Worm (Caenorhabditis elegans) whole organism, L2 larva: Measurements from ENCODE around the gene F55A11.11.

Experiments
- C34F6.9 ChIP-seq: fragments of 150-350 bp; optimal IDR thresholded peaks from 2 replicates; lab custom pipeline; 2014; ENCODE audit warnings: missing biosample characterization, missing genetic modification characterization
- F13H6.1 ChIP-seq: sonication (generic microtip); optimal IDR thresholded peaks from 2 replicates; lab custom pipeline; 2016; ENCODE audit warnings: missing genetic modification characterization, missing compliant biosample characterization
- Y55F3AM.14 ChIP-seq: fragments of 200-800 bp; sonication (Bioruptor generic); optimal IDR thresholded peaks from 2 replicates; lab custom pipeline; 2018; ENCODE audit warnings: mild to moderate bottlenecking, missing genetic modification characterization, missing compliant biosample characterization
- ZK546.5 ChIP-seq: sonication (generic microtip); optimal IDR thresholded peaks from 2 replicates; lab custom pipeline; 2017; ENCODE audit warnings: missing biosample characterization, missing genetic modification characterization
- alr-1 ChIP-seq: fragments of 150-350 bp; optimal IDR thresholded peaks from 2 replicates; lab custom pipeline; 2014; ENCODE audit warnings: missing biosample characterization, missing genetic modification characterization
- aly-2 ChIP-seq: fragments of 150-350 bp; optimal IDR thresholded peaks from 2 replicates; lab custom pipeline; 2014; ENCODE audit warnings: missing biosample characterization, missing genetic modification characterization
- ama-1 ChIP-seq: fragments of 150-350 bp; optimal IDR thresholded peaks from 2 replicates; lab custom pipeline; 2018; ENCODE audit warnings: inconsistent platforms
- blmp-1 ChIP-seq: sonication (generic microtip); optimal IDR thresholded peaks from 2 replicates; lab custom pipeline; 2017; ENCODE audit warnings: missing genetic modification characterization, mild to moderate bottlenecking, missing compliant biosample characterization, antibody characterized with exemption, moderate library complexity; ENCODE audit not compliant: insufficient read depth
- ceh-16 ChIP-seq: fragments of 150-350 bp; optimal IDR thresholded peaks from 2 replicates; lab custom pipeline; 2014; ENCODE audit warnings: missing biosample characterization, missing genetic modification characterization
- crh-2 ChIP-seq: sonication (generic microtip); optimal IDR thresholded peaks from 2 replicates; lab custom pipeline; 2017; ENCODE audit warnings: missing biosample characterization, missing genetic modification characterization
- dmd-4 ChIP-seq: sonication (generic microtip); optimal IDR thresholded peaks from 2 replicates; lab custom pipeline; 2017; ENCODE audit warnings: missing biosample characterization, missing genetic modification characterization
- elt-1 ChIP-seq: fragments of 150-350 bp; optimal IDR thresholded peaks from 2 replicates; lab custom pipeline; 2014; ENCODE audit warnings: missing biosample characterization, missing genetic modification characterization
- fos-1 ChIP-seq: fragments of 150-350 bp; optimal IDR thresholded peaks from 2 replicates; lab custom pipeline; 2014; ENCODE audit warnings: missing biosample characterization, missing genetic modification characterization
- lin-13 ChIP-seq: fragments of 150-350 bp; optimal IDR thresholded peaks from 2 replicates; lab custom pipeline; 2014; ENCODE audit warnings: missing biosample characterization, missing genetic modification reagents, missing genetic modification characterization
- lsy-2 ChIP-seq, 2 experiments: fragments of 150-350 bp in 1 of 2; sonication (generic microtip) in 1 of 2; optimal IDR thresholded peaks; 2 replicates each; lab custom pipeline; 2014 to 2017; ENCODE audit warnings: missing biosample characterization in 2 of 2, missing genetic modification characterization in 2 of 2
- mab-5 ChIP-seq: fragments of 150-350 bp; optimal IDR thresholded peaks from 2 replicates; lab custom pipeline; 2014; ENCODE audit warnings: missing biosample characterization, missing genetic modification characterization
- mdl-1 ChIP-seq, 2 experiments: fragments of 150-350 bp in 1 of 2; sonication (generic microtip) in 1 of 2; optimal IDR thresholded peaks; 2 replicates each; lab custom pipeline; 2017; ENCODE audit warnings: missing biosample characterization in 2 of 2, missing genetic modification characterization in 2 of 2
- nhr-11 ChIP-seq: fragments of 150-350 bp; optimal IDR thresholded peaks from 2 replicates; lab custom pipeline; 2014; ENCODE audit warnings: missing biosample characterization, missing genetic modification characterization
- nhr-12 ChIP-seq: fragments of 150-350 bp; optimal IDR thresholded peaks from 2 replicates; lab custom pipeline; 2014; ENCODE audit warnings: missing biosample characterization, missing genetic modification characterization
- nhr-129 ChIP-seq: fragments of 150-350 bp; optimal IDR thresholded peaks from 2 replicates; lab custom pipeline; 2014; ENCODE audit warnings: missing biosample characterization, missing genetic modification characterization
- nhr-21 ChIP-seq: fragments of 150-350 bp; optimal IDR thresholded peaks from 2 replicates; lab custom pipeline; 2014; ENCODE audit warnings: missing biosample characterization, missing genetic modification characterization
- nhr-25 ChIP-seq: fragments of 150-350 bp; sonication (generic microtip); optimal IDR thresholded peaks from 3 replicates; lab custom pipeline; 2014; ENCODE audit warnings: missing biosample characterization, missing genetic modification characterization
- nhr-77 ChIP-seq: fragments of 150-350 bp; optimal IDR thresholded peaks from 2 replicates; lab custom pipeline; 2014; ENCODE audit warnings: missing biosample characterization, missing genetic modification characterization
- peb-1 ChIP-seq: fragments of 150-350 bp; optimal IDR thresholded peaks from 2 replicates; lab custom pipeline; 2014; ENCODE audit warnings: missing biosample characterization, missing genetic modification characterization
- sem-4 ChIP-seq: fragments of 150-350 bp; optimal IDR thresholded peaks from 2 replicates; lab custom pipeline; 2014; ENCODE audit warnings: missing biosample characterization, missing genetic modification reagents, missing genetic modification characterization
- skn-1 ChIP-seq: sonication (generic microtip); optimal IDR thresholded peaks from 2 replicates; lab custom pipeline; 2017; ENCODE audit warnings: missing biosample characterization, missing genetic modification characterization
- sma-9 ChIP-seq, 2 experiments: fragments of 150-350 bp in 1 of 2; sonication (generic microtip) in 1 of 2; optimal IDR thresholded peaks; 2 replicates each; lab custom pipeline; 2014 to 2016; ENCODE audit warnings: missing genetic modification characterization in 2 of 2, mild to moderate bottlenecking in 1 of 2, missing biosample characterization in 1 of 2, missing compliant biosample characterization in 1 of 2, missing genetic modification reagents in 1 of 2, moderate library complexity in 1 of 2
- snpc-4 ChIP-seq: fragments of 150-350 bp; optimal IDR thresholded peaks from 2 replicates; lab custom pipeline; 2014; ENCODE audit warnings: missing biosample characterization, missing genetic modification characterization
- unc-55 ChIP-seq: fragments of 150-350 bp; sonication (generic microtip); optimal IDR thresholded peaks from 3 replicates; lab custom pipeline; 2014; ENCODE audit warnings: missing biosample characterization, missing genetic modification reagents, missing genetic modification characterization
- unc-62 ChIP-seq: fragments of 150-350 bp; optimal IDR thresholded peaks from 2 replicates; lab custom pipeline; 2014; ENCODE audit warnings: missing biosample characterization, missing genetic modification reagents, missing genetic modification characterization
- ztf-1 ChIP-seq: fragments of 200-800 bp; sonication (Bioruptor generic); conservative IDR thresholded peaks from 2 replicates; pipeline ENCODE4 v1.3.6; 2022; ENCODE audit warnings: missing genetic modification characterization, missing compliant biosample characterization
- ztf-11 ChIP-seq: sonication (generic microtip); optimal IDR thresholded peaks from 2 replicates; lab custom pipeline; 2017; ENCODE audit warnings: missing biosample characterization, missing genetic modification characterization
- ztf-4 ChIP-seq: fragments of 150-350 bp; optimal IDR thresholded peaks from 2 replicates; lab custom pipeline; 2014; ENCODE audit warnings: missing biosample characterization, missing genetic modification characterization

Gene F55A11.11

DNA sequence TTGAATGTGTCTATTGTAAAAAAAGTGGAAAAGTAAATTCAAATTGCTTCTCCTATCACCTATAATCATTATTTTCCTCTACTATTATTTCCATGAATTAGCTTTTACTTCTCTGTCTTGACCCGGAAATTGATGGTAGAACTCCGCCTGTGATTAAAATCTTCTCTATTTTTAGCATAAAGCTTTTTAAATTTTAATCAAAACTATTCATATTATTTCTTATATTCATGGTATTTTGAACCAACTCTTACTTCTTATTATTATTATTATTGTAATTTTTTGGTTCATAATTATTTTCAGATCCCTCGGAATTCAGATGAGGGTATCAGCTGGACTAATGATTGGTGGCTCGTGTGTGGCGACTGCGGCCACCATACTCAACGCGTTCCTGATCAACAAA lies 15.9 kb upstream of the F55A11.11 start, which contains the start of gene sel-11:
Gene sel-11 (plus strand): TSS at position 301 of the 400 bp plus-strand sequence.
- TF ChIP-seq unc-62 (no peak), nhr-12 (tag; lab: Kevin White, UChicago) (no peak), ztf-1 (GFP tag; lab: Robert Waterston, UW) (no peak), blmp-1 (tag; lab: Kevin White, UChicago) (no peak), mab-5 (no peak), skn-1 (tag; lab: Kevin White, UChicago) (no peak), elt-1 (tag; lab: Kevin White, UChicago) (no peak), snpc-4 (tag; lab: Kevin White, UChicago) (no peak), ztf-4 (tag; lab: Kevin White, UChicago) (no peak), nhr-129 (tag; lab: Kevin White, UChicago) (no peak), nhr-21 (no peak), alr-1 (tag; lab: Kevin White, UChicago) (no peak), lin-13 (GFP tag; lab: Kevin White, UChicago) (no peak), peb-1 (tag; lab: Kevin White, UChicago) (no peak), C34F6.9 (no peak), Y55F3AM.14 (no peak)

DNA sequence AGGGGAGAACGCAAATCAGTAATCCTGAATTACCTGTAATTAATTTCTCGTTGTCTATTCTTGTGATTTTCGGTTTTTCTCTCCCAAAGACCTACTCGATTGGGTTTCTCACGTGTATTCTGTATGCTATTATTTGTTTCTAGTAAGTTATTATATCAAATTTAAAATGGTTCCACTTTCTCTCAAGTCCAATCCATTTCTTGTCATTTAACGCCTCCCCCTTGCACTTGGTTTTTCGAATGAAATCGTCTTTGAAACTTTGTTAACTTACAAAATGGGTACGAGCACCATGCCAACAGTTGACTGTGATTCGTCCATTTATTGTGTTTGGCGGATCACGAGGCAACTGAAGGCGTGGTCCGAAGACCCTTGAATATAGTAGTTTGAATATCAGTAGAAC lies 13.3 kb upstream of the F55A11.11 start:
- TF ChIP-seq dmd-4 (tag; lab: Kevin White, UChicago) (no peak), ZK546.5 (tag; lab: Kevin White, UChicago) (no peak), ztf-11 (tag; lab: Kevin White, UChicago) (no peak), sem-4 (tag; lab: Kevin White, UChicago) (no peak), snpc-4 (tag; lab: Kevin White, UChicago) (no peak), fos-1 (tag; lab: Kevin White, UChicago) (no peak), aly-2 (tag; lab: Kevin White, UChicago) (no peak), nhr-21 (no peak), lin-13 (GFP tag; lab: Kevin White, UChicago) (no peak), unc-62 (no peak), crh-2 (tag; lab: Kevin White, UChicago) (no peak), ztf-1 (GFP tag; lab: Robert Waterston, UW) (no peak), nhr-77 (tag; lab: Kevin White, UChicago) (no peak), lsy-2 (tag; optimal IDR thresholded peaks at IDR 0.05; lab: Kevin White, UChicago) (no peak), ceh-16 (tag; lab: Kevin White, UChicago) (no peak), elt-1 (tag; lab: Kevin White, UChicago) (no peak)

- no peak for TF ChIP-seq ztf-11 (tag; lab: Kevin White, UChicago)
- no peak for TF ChIP-seq F13H6.1 (tag; lab: Kevin White, UChicago)
- no peak for TF ChIP-seq ceh-16 (tag; lab: Kevin White, UChicago)
- TF ChIP-seq ama-1 (lab: Kevin White, UChicago), result peak; percentile 32
- peak; percentile 10 for TF ChIP-seq nhr-25 (tag; lab: Kevin White, UChicago)
- TF ChIP-seq, all 48 proteins: peak for 2
Measured at ce11 chrV:11770053-11770517, 12.9 kb upstream of the F55A11.11 start, which contains the start of gene F55A11.4. TSS of gene F55A11.4 (plus strand) at chrV:11770467.

ce11 chrV:11773420-11773819 lies 9.5 kb upstream of the F55A11.11 start, which contains the start of gene bus-18:
TSS of gene bus-18 (plus strand) at chrV:11773720.
- TF ChIP-seq snpc-4 (tag; lab: Kevin White, UChicago) (no peak), C34F6.9 (no peak), ztf-4 (tag; lab: Kevin White, UChicago) (no peak), nhr-11 (tag; lab: Kevin White, UChicago) (no peak), unc-55 (GFP tag; lab: Kevin White, UChicago) (no peak), mdl-1 (tag; optimal IDR thresholded peaks at IDR 0.05; lab: Kevin White, UChicago) (no peak), ztf-11 (tag; lab: Kevin White, UChicago) (no peak), nhr-12 (tag; lab: Kevin White, UChicago) (no peak), ztf-1 (GFP tag; lab: Robert Waterston, UW) (no peak), ceh-16 (tag; lab: Kevin White, UChicago) (no peak), sma-9 (GFP tag; optimal IDR thresholded peaks at IDR 0.05; lab: Kevin White, UChicago) (no peak), sma-9 (tag; optimal IDR thresholded peaks at IDR 0.05; lab: Kevin White, UChicago) (no peak), dmd-4 (tag; lab: Kevin White, UChicago) (no peak)
- TF ChIP-seq, all 48 proteins: peak for 0
